Worm (Caenorhabditis elegans) whole organism, early embryonic: ENCODE results near the gene puf-9.

Experiments used
- F13C5.2 ChIP-seq: sonication (generic microtip); optimal IDR thresholded peaks from 2 replicates; lab custom pipeline; 2017; ENCODE audit warnings: mild to moderate bottlenecking, missing genetic modification characterization, inconsistent platforms, missing compliant biosample characterization
- ama-1 ChIP-seq: fragments of 150-350 bp; optimal IDR thresholded peaks from 2 replicates; lab custom pipeline; 2014
- ceh-36 ChIP-seq: sonication (generic microtip); optimal IDR thresholded peaks from 2 replicates; lab custom pipeline; 2016; ENCODE audit warnings: missing genetic modification characterization, inconsistent platforms, missing compliant biosample characterization
- ets-7 ChIP-seq: sonication (generic microtip); optimal IDR thresholded peaks from 2 replicates; lab custom pipeline; 2016; ENCODE audit warnings: missing genotype, missing genetic modification characterization, missing compliant biosample characterization
- hmbx-1 ChIP-seq: sonication (generic microtip); optimal IDR thresholded peaks from 2 replicates; lab custom pipeline; 2016; ENCODE audit warnings: mild to moderate bottlenecking, missing genetic modification characterization, missing compliant biosample characterization
- hmg-4 ChIP-seq: fragments of 200-800 bp; sonication (Bioruptor generic); optimal IDR thresholded peaks from 2 replicates; lab custom pipeline; 2018; ENCODE audit warnings: mild to moderate bottlenecking, missing genetic modification characterization, missing compliant biosample characterization
- hnd-1 ChIP-seq: sonication (generic microtip); optimal IDR thresholded peaks from 2 replicates; lab custom pipeline; 2016; ENCODE audit warnings: missing genetic modification characterization, missing compliant biosample characterization
- pes-1 ChIP-seq: fragments of 200-800 bp; sonication (Bioruptor generic); IDR thresholded peaks from 2 replicates; pipeline ENCODE4 v1.3.6; 2022; ENCODE audit warnings: missing genetic modification reagents, missing genetic modification characterization, missing compliant biosample characterization
- sea-1 ChIP-seq: fragments of 200-800 bp; sonication (Bioruptor generic); conservative IDR thresholded peaks from 2 replicates; pipeline ENCODE4 v1.3.6; 2022; ENCODE audit warnings: missing genetic modification characterization, missing compliant biosample characterization
- tra-4 ChIP-seq: sonication (generic microtip); optimal IDR thresholded peaks from 2 replicates; lab custom pipeline; 2017; ENCODE audit warnings: missing genetic modification characterization, missing compliant biosample characterization

DNA sequence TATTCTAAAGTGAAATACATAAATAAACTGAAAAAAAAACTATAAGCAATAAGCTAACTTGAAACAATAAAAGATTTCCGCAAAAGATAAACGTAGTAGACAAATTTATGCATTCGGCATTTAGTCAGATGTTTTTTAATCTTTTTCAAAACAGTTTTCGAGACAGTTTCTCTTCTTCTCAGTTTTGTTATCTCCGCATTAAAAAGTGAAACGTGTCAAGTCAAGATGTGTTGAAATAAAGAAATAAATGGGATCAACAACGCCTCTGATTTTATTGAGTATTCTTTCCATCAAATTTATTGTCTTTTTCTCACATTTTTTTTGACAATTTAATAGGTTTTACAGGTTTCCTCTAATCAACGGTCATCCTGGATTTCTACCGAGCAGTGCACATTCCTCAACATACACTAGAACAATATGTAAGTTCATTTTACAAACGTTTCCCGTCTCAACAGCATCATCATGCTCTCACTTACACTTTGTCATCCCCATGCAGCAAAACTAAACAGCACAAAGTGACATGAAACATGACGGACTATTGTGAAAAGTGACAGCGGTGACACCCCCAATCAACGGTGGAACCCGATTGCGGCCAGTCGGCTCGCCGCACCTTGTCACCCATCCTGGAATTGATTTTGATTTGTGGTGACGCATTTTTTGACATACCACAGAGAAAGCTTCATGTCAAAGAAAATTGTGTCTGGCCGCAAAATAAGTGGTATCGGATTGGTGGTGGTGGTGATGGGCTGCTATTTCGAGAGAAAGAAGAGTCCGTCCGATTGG, 13.3 kb downstream of the puf-9 start:
- TF ChIP-seq hmbx-1 (tag; lab: Kevin White, UChicago) (no peak), hnd-1 (tag; lab: Kevin White, UChicago) (no peak), ama-1 (no peak), sea-1 (GFP tag; lab: Robert Waterston, UW) (no peak), tra-4 (no peak), ceh-36 (no peak), pes-1 (GFP tag; lab: Robert Waterston, UW) (no peak), F13C5.2 (tag; lab: Kevin White, UChicago) (no peak), hmg-4 (GFP tag; lab: Kevin White, UChicago) (no peak), ets-7 (no peak)
